Fruit fly (Drosophila melanogaster): ENCODE data around the gene CG34162.

The CG34162 gene

DNA sequence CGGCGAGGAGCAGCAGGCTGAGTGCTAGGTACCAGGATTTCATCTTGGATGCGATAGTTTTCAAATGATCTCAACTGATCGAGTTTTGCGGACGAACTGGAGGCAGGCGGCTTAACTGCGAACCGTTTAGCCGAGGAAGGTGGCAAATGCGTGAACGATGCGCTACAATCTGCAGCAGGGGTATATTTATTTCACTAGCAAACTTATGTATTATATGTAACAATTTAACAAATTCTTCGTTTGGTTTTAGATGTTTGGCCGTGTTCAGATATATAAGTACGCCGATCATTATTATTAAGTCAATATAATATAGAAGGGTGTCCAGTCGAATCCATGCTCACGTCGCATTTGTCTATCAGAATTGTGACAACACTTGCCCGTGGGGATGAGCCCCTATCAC lies 668 bp upstream of the CG34162 start, which contains the start of gene CG31706:
Gene CG31706 (minus strand): TSS at position 101 of the 400 bp plus-strand sequence.
- no peak for TF ChIP-seq CG17801 (GFP tag; optimal IDR thresholded peaks at IDR 0.05; ENCODE audit: partially characterized antibody)

DNA sequence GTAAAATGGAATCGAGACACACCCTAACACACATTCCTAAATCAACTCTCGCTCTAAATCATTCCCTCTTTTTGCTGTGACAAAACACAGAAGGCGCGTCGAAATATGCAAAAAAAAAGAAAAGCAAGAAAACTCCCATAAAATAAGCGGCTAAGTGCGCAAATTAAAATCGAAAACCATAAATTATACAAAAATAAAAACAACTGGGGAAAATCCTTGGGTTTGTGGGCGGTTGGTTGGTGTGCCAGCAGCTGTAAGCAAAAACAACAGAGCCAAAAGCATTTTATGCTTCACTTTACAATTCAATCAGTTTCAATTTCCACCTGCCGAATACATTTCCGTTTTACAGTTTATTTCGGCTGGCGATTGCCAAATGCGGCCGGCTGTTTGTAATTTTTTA lies 4.2 kb downstream of the CG34162 start, which contains the start of gene CG43438:
Gene CG43438 (plus strand): TSS at position 301 of the 400 bp plus-strand sequence.
- no peak for TF ChIP-seq CG17801 (GFP tag; optimal IDR thresholded peaks at IDR 0.05; ENCODE audit: partially characterized antibody)

DNA sequence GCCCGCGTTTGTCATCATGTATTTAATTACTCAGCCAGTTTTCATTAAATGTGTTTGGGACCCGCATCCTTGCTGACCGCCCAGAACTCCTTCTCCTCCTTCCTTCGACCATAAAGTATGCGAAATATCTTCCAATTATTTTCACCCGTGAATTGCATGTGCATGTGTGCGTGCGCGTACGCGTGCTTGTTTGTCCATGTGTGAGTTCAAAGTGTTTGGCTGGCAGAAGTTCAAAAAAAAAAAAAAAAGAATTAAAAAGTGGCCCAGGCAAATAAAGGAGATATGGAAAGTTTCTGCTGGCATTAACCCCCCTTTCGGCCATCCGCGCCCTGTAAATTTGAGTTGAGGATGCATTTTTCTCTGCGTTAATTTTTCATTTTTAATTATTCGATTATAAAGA lies 22.2 kb downstream of the CG34162 start:
- TF ChIP-seq CG17801 (GFP tag; optimal IDR thresholded peaks at IDR 0.05; ENCODE audit: partially characterized antibody): no peak

DNA sequence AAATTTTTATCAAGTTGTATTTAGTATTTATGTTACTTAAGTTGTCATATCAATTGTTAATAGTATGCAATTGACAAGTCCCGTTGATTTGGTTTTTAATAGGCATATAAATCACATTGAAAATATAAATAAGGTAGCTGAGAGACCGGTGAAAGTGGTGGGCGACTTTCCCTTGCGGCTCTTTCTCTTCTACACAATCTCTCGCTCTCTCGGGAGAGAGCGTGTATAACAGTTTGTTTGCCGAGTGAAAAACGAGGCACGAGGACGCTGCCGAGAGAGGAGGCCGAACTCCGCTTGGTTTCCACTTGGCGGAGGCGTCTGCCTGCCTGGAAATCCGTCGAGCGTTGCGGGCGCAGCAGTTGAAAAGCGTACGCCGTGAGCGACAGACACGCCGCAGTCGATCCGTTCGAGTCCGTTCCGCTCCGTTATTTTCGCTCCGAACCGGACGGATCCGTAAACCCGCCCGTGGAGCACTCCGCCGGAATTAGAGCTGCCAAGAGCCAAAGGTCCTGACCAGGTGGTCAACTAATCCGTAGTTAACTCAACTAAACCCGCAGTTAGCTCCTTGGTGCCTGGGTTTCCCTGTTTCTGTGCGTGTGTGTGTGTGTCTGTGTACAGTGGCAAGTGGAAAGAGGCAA lies 50.1 kb downstream of the CG34162 start, which contains the start of gene kek2:
Gene kek2 (plus strand): TSS at position 321 of the 638 bp plus-strand sequence.
- TF ChIP-seq CG17801 (GFP tag; optimal IDR thresholded peaks at IDR 0.05; ENCODE audit: partially characterized antibody): no peak
